Worm (Caenorhabditis elegans): ENCODE data around the gene ugt-67.

DNA sequence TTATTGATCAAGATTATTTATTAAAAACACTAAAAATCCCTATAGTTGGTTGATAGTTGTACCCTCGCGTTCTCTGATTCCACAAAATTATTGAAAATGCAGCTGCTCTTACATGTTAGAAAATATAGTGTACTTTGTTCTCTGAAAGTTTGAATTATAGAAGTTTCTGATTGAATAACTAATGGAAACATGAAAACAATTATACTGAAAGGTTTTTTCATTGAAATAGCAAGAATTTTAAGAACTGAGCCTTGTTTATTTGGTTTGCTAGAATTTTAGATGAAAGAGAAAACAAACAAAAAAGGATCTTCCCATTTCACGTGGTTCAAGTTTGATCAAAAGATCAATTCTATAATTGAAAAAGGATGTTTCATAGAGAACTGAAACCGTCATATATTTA, 33.6 kb upstream of the ugt-67 start:
- TF ChIP-seq dao-5 (tag; optimal IDR thresholded peaks at IDR 0.05) (no peak), him-1 (tag; optimal IDR thresholded peaks at IDR 0.05) (no peak), W03F9.2 (tag; optimal IDR thresholded peaks at IDR 0.05) (no peak)
